Worm (Caenorhabditis elegans): ENCODE results near the gene C08E8.2.

C08E8.2 gene

ce11 chrV:18346080-18346479, 9.6 kb downstream of the C08E8.2 start (continued):
- no peak for TF ChIP-seq nhr-25 (tag; optimal IDR thresholded peaks at IDR 0.05; ENCODE audit: borderline replicate concordance, insufficient read depth)
- TF ChIP-seq php-3 (GFP tag; IDR thresholded peaks at IDR 0.05): peak; percentile 98
- peak; percentile 12 for TF ChIP-seq dpl-1 (GFP tag; optimal IDR thresholded peaks at IDR 0.05)
- TF ChIP-seq D1046.2 (GFP tag; IDR thresholded peaks at IDR 0.05): no peak
- peak; percentile 36; the same call in 1 of the 2 replicates for TF ChIP-seq nhr-41 (GFP tag; IDR thresholded peaks at IDR 0.05)
- peak; percentile 57; the same call in 1 of the 2 replicates for TF ChIP-seq pha-4 (GFP tag; IDR thresholded peaks at IDR 0.05)
- no peak for TF ChIP-seq pha-4 (tag; optimal IDR thresholded peaks at IDR 0.05)
- no peak for TF ChIP-seq tag-97 (GFP tag; IDR thresholded peaks at IDR 0.05)
- TF ChIP-seq fos-1 (tag; optimal IDR thresholded peaks at IDR 0.05): peak; percentile 80
- peak; percentile 98 for TF ChIP-seq nhr-77 (tag; optimal IDR thresholded peaks at IDR 0.05)
- peak; percentile 49 for TF ChIP-seq nhr-10 (tag; optimal IDR thresholded peaks at IDR 0.05)
- TF ChIP-seq lir-3 (tag; optimal IDR thresholded peaks at IDR 0.05): no peak
- peak; percentile 80 for TF ChIP-seq mep-1 (tag; optimal IDR thresholded peaks at IDR 0.05)
- peak; percentile 99 for TF ChIP-seq dve-1 (tag; optimal IDR thresholded peaks at IDR 0.05; ENCODE audit: insufficient read depth)
- TF ChIP-seq hlh-30 (tag; optimal IDR thresholded peaks at IDR 0.05; ENCODE audit: insufficient read depth): peak; percentile 87
- TF ChIP-seq spr-1 (tag; optimal IDR thresholded peaks at IDR 0.05): peak; percentile 30

DNA sequence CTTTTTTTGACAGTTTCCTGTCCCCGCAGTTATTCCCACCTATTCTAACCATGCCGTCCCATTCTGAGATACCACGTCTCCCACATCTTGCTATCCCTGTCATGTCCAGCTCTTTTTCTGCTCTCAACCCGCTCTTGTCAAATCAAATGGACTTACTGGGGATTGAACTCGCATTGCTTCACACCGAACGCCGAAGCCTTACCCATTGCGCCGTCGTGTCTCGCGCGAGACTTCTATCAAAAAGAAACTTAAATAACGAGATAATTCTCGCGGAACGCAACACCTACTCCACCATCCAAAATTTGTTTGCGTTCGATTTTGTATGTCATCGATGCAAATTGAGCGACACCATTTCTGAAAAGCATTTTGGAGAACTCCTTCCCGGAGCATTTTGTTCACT, 11.4 kb downstream of the C08E8.2 start:
- 0 out of 2 replicates have a peak, but pooled peaks have one; percentile 12 for TF ChIP-seq arid-1 (GFP tag; conservative IDR thresholded peaks at IDR 0.05)
- no peak for TF ChIP-seq mep-1 (tag; optimal IDR thresholded peaks at IDR 0.05)
- TF ChIP-seq dmd-9 (GFP tag; IDR thresholded peaks at IDR 0.05): no peak
- TF ChIP-seq madf-9 (GFP tag; conservative IDR thresholded peaks at IDR 0.05): no peak
- no peak for TF ChIP-seq duxl-1 (tag; optimal IDR thresholded peaks at IDR 0.05; ENCODE audit: poor library complexity)
- no peak for TF ChIP-seq mdl-1 (tag; optimal IDR thresholded peaks at IDR 0.05)
- TF ChIP-seq lir-3 (tag; optimal IDR thresholded peaks at IDR 0.05): no peak
- peak; percentile 18; the same call in 1 of the 2 replicates for TF ChIP-seq lin-38 (GFP tag; IDR thresholded peaks at IDR 0.05)
- no peak for TF ChIP-seq nhr-10 (tag; optimal IDR thresholded peaks at IDR 0.05)
- TF ChIP-seq snpc-1.2 (GFP tag; IDR thresholded peaks at IDR 0.05): peak; percentile 53; the same call in 1 of the 2 replicates
- no peak for TF ChIP-seq aha-1 (tag)
- TF ChIP-seq Y75B8A.6 (GFP tag; IDR thresholded peaks at IDR 0.05): no peak
- TF ChIP-seq set-16 (GFP tag; IDR thresholded peaks at IDR 0.05): no peak
- TF ChIP-seq hif-1 (tag; optimal IDR thresholded peaks at IDR 0.05): no peak
- TF ChIP-seq daf-12 (tag; optimal IDR thresholded peaks at IDR 0.05): no peak

DNA sequence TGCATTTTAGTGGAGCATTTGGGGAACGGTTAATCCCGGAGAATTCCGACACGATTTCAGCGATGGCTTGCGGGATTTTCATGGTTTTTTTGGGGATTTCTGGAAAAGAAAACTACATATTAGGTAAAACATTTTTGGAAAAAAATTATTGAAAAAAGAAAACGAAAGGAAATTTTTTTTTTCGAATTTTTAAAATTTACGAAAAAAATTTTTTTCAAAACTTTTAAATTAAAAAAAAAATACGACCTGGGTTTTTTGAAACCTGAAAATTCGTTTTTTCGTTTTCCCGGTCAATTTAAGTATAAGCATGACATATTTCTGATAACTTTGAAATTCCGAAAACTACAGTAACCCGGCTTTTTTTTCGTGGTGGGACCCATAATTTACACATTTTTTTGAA, 15.8 kb downstream of the C08E8.2 start, which contains the start of gene C08E8.10:
Gene C08E8.10, minus strand, starts transcription at position 101 of the 400 bp plus-strand sequence.
- TF ChIP-seq daf-8 (GFP tag; IDR thresholded peaks at IDR 0.05) (no peak), dmd-9 (GFP tag; IDR thresholded peaks at IDR 0.05) (no peak), lin-29 (GFP tag; IDR thresholded peaks at IDR 0.05) (no peak), nhr-28 (tag; optimal IDR thresholded peaks at IDR 0.05) (no peak), ceh-32 (tag; optimal IDR thresholded peaks at IDR 0.05; ENCODE audit: poor library complexity) (no peak), snpc-4 (tag; optimal IDR thresholded peaks at IDR 0.05) (no peak), attf-4 (tag; optimal IDR thresholded peaks at IDR 0.05) (no peak), hlh-30 (tag; optimal IDR thresholded peaks at IDR 0.05; ENCODE audit: insufficient read depth) (no peak), ZK337.2 (GFP tag; IDR thresholded peaks at IDR 0.05) (no peak)

DNA sequence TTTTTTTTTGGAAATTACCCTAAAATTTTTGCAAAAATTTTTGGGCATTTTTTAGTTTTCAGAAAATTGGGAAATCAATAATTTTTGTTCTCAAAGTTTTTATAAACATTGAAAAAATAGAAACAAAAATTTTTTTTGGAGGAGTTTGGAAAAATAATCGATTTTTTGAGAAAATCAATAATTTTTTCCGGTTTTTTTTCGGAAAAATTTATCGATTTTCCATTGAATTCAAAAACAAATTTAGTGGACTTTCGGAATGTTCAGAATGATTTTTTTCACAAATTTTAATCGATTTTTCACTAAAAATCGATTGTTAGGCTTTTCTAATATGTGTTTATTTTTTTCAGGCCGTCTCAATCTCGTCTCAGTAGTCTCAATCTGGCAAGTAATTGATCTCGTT, 18.0 kb downstream of the C08E8.2 start:
- TF ChIP-seq lin-1 (GFP tag; IDR thresholded peaks at IDR 0.05) (no peak), ceh-28 (tag; optimal IDR thresholded peaks at IDR 0.05) (peak; percentile 69)
